Fruit fly (Drosophila melanogaster): ENCODE results near the gene CG3407.

The CG3407 gene

dm6 chr2L:3804641-3805273 is 8.5 kb downstream of the CG3407 start (continued):
- TF ChIP-seq jing (GFP tag; optimal IDR thresholded peaks at IDR 0.05) (peak; percentile 98), TFAM (GFP tag; optimal IDR thresholded peaks at IDR 0.05) (peak; percentile 92), nom (GFP tag; optimal IDR thresholded peaks at IDR 0.05) (peak; percentile 98), CG34224 (GFP tag; IDR thresholded peaks at IDR 0.05; ENCODE audit: partially characterized antibody) (no peak), caup (GFP tag; optimal IDR thresholded peaks at IDR 0.05; ENCODE audit: severe bottlenecking) (peak; percentile 98), btn (GFP tag; optimal IDR thresholded peaks at IDR 0.05) (peak; percentile 98), tap (tag; optimal IDR thresholded peaks at IDR 0.05) (peak; percentile 99), Nf-YB (GFP tag; optimal IDR thresholded peaks at IDR 0.05) (peak; percentile 89), row (GFP tag; IDR thresholded peaks at IDR 0.05) (peak; percentile 99), Usf (GFP tag; optimal IDR thresholded peaks at IDR 0.05) (peak; percentile 78), ERR (GFP tag; optimal IDR thresholded peaks at IDR 0.05) (peak; percentile 96), tgo (GFP tag; IDR thresholded peaks at IDR 0.05) (peak; percentile 97), CG6654 (GFP tag; optimal IDR thresholded peaks at IDR 0.05) (peak; percentile 92), sd (tag; optimal IDR thresholded peaks at IDR 0.05) (peak; percentile 96), E2f2 (GFP tag; IDR thresholded peaks at IDR 0.05) (peak; percentile 87), Optix (GFP tag; IDR thresholded peaks at IDR 0.05) (peak; percentile 98), Trl (optimal IDR thresholded peaks at IDR 0.05) (no peak), Trl (GFP tag; optimal IDR thresholded peaks at IDR 0.05) (peak; percentile 98), zfh1 (GFP tag; IDR thresholded peaks at IDR 0.05) (peak; percentile 97), Oaz (GFP tag; IDR thresholded peaks at IDR 0.05) (peak; percentile 94), CG13424 (tag; optimal IDR thresholded peaks at IDR 0.05) (peak; percentile 99), Lpt (GFP tag; optimal IDR thresholded peaks at IDR 0.05) (no peak), CoRest (tag; optimal IDR thresholded peaks at IDR 0.05) (peak; percentile 99), usp (GFP tag; optimal IDR thresholded peaks at IDR 0.05) (no peak), CG6683 (GFP tag; optimal IDR thresholded peaks at IDR 0.05) (peak; percentile 96), CG11456 (GFP tag; IDR thresholded peaks at IDR 0.05) (peak; percentile 94), Opbp (GFP tag; IDR thresholded peaks at IDR 0.05; ENCODE audit: partially characterized antibody) (no peak), vfl (GFP tag; optimal IDR thresholded peaks at IDR 0.05) (peak; percentile 90), CG10543 (GFP tag; optimal IDR thresholded peaks at IDR 0.05) (peak; percentile 92), CG16779 (GFP tag; IDR thresholded peaks at IDR 0.05) (peak; percentile 91), unc-4 (GFP tag; IDR thresholded peaks at IDR 0.05; ENCODE audit: partially characterized antibody) (no peak), dpn (GFP tag; optimal IDR thresholded peaks at IDR 0.05) (peak; percentile 97 to 98), HLH4C (GFP tag; IDR thresholded peaks at IDR 0.05; ENCODE audit: partially characterized antibody) (no peak), CG12236 (GFP tag; optimal IDR thresholded peaks at IDR 0.05) (peak; percentile 98), Adf1 (GFP tag; IDR thresholded peaks at IDR 0.05) (peak; percentile 81), Bteb2 (GFP tag; optimal IDR thresholded peaks at IDR 0.05) (peak; percentile 96), ssp (GFP tag; IDR thresholded peaks at IDR 0.05) (peak; percentile 91), ara (GFP tag; IDR thresholded peaks at IDR 0.05) (peak; percentile 98), HLHmδ (GFP tag; optimal IDR thresholded peaks at IDR 0.05) (peak; percentile 54), oc (tag; optimal IDR thresholded peaks at IDR 0.05) (peak; percentile 99), maf-S (GFP tag; optimal IDR thresholded peaks at IDR 0.05) (peak; percentile 95), CG12299 (tag; optimal IDR thresholded peaks at IDR 0.05) (peak; percentile 98), CG14710 (tag; optimal IDR thresholded peaks at IDR 0.05) (peak; percentile 98), Chrac-16 (GFP tag; optimal IDR thresholded peaks at IDR 0.05) (peak; percentile 95), pho (GFP tag; optimal IDR thresholded peaks at IDR 0.05) (peak; percentile 95), fd96Cb (tag; optimal IDR thresholded peaks at IDR 0.05) (peak; percentile 99), Ptx1 (GFP tag; IDR thresholded peaks at IDR 0.05) (peak; percentile 98), slbo (GFP tag; IDR thresholded peaks at IDR 0.05) (peak; percentile 96), Bgb (GFP tag; IDR thresholded peaks at IDR 0.05; ENCODE audit: partially characterized antibody) (no peak), CG18476 (GFP tag; optimal IDR thresholded peaks at IDR 0.05) (peak; percentile 97)

Measured in whole organism, embryonic.